Worm (Caenorhabditis elegans) whole organism, L3 larva: ENCODE data around the gene sptf-2.

Experiments
- R02D3.7 ChIP-seq: fragments of 150-350 bp; optimal IDR thresholded peaks from 2 replicates; lab custom pipeline; 2014; ENCODE audit warnings: missing biosample characterization, missing genetic modification characterization
- ZK546.5 ChIP-seq: sonication (generic microtip); optimal IDR thresholded peaks from 2 replicates; lab custom pipeline; 2017; ENCODE audit warnings: missing biosample characterization, missing genetic modification characterization
- aly-2 ChIP-seq: fragments of 150-350 bp; optimal IDR thresholded peaks from 2 replicates; lab custom pipeline; 2014; ENCODE audit warnings: missing biosample characterization, missing genetic modification characterization
- ama-1 ChIP-seq: fragments of 150-350 bp; optimal IDR thresholded peaks from 2 replicates; lab custom pipeline; 2018
- ceh-16 ChIP-seq: sonication (generic microtip); optimal IDR thresholded peaks from 2 replicates; lab custom pipeline; 2017; ENCODE audit warnings: missing biosample characterization, missing genetic modification characterization
- ceh-28 ChIP-seq: fragments of 150-350 bp; optimal IDR thresholded peaks from 2 replicates; lab custom pipeline; 2014; ENCODE audit warnings: missing biosample characterization, missing genetic modification reagents, missing genetic modification characterization
- ceh-82 ChIP-seq: fragments of 150-350 bp; optimal IDR thresholded peaks from 2 replicates; lab custom pipeline; 2014; ENCODE audit warnings: missing biosample characterization, missing genetic modification characterization
- ceh-9 ChIP-seq: sonication (generic microtip); optimal IDR thresholded peaks from 2 replicates; lab custom pipeline; 2018; ENCODE audit warnings: missing biosample characterization, missing genetic modification characterization
- daf-12 ChIP-seq: fragments of 150-350 bp; optimal IDR thresholded peaks from 2 replicates; lab custom pipeline; 2014; ENCODE audit warnings: missing biosample characterization, missing genetic modification reagents, missing genetic modification characterization
- egl-27 ChIP-seq: sonication (generic microtip); optimal IDR thresholded peaks from 4 replicates; lab custom pipeline; 2017; ENCODE audit warnings: missing biosample characterization, missing genetic modification reagents, missing genetic modification characterization
- egl-5 ChIP-seq: fragments of 150-350 bp; optimal IDR thresholded peaks from 2 replicates; lab custom pipeline; 2017; ENCODE audit warnings: missing biosample characterization, missing genetic modification reagents, missing genetic modification characterization, inconsistent platforms
- elt-1 ChIP-seq: fragments of 150-350 bp; optimal IDR thresholded peaks from 2 replicates; lab custom pipeline; 2014; ENCODE audit warnings: missing biosample characterization, missing genetic modification characterization
- elt-2 ChIP-seq: sonication (generic microtip); optimal IDR thresholded peaks from 2 replicates; lab custom pipeline; 2016; ENCODE audit warnings: missing genetic modification reagents, mild to moderate bottlenecking, missing genetic modification characterization, missing compliant biosample characterization
- elt-3 ChIP-seq, 3 experiments: fragments of 150-350 bp in 1 of 3; sonication (generic microtip) in 2 of 3; optimal IDR thresholded peaks; 2 replicates in 2 of 3; 4 replicates in 1 of 3; lab custom pipeline; 2014 to 2017; ENCODE audit warnings: missing biosample characterization in 3 of 3, missing genetic modification characterization in 3 of 3
- eor-1 ChIP-seq, 2 experiments: fragments of 150-350 bp; optimal IDR thresholded peaks; 2 replicates each; lab custom pipeline; 2014 to 2018; ENCODE audit warnings: missing biosample characterization in 2 of 2, missing genetic modification characterization in 2 of 2
- fkh-10 ChIP-seq: sonication (generic microtip); optimal IDR thresholded peaks from 2 replicates; lab custom pipeline; 2017; ENCODE audit warnings: missing biosample characterization, missing genetic modification reagents, missing genetic modification characterization
- fkh-2 ChIP-seq: fragments of 150-350 bp; optimal IDR thresholded peaks from 2 replicates; lab custom pipeline; 2014; ENCODE audit warnings: missing biosample characterization, missing genetic modification reagents, missing genetic modification characterization
- fos-1 ChIP-seq: fragments of 150-350 bp; optimal IDR thresholded peaks from 2 replicates; lab custom pipeline; 2014; ENCODE audit warnings: missing biosample characterization, missing genetic modification characterization
- hmg-11 ChIP-seq: sonication (generic microtip); optimal IDR thresholded peaks from 2 replicates; lab custom pipeline; 2016; ENCODE audit warnings: missing genetic modification characterization, missing compliant biosample characterization
- jun-1 ChIP-seq: fragments of 150-350 bp; optimal IDR thresholded peaks from 2 replicates; lab custom pipeline; 2014; ENCODE audit warnings: missing biosample characterization, missing genetic modification reagents, missing genetic modification characterization
- lin-15B ChIP-seq: fragments of 150-350 bp; optimal IDR thresholded peaks from 2 replicates; lab custom pipeline; 2014; ENCODE audit warnings: missing biosample characterization, missing genetic modification characterization
- lin-39 ChIP-seq: fragments of 150-350 bp; optimal IDR thresholded peaks from 2 replicates; lab custom pipeline; 2018; ENCODE audit warnings: missing biosample characterization, missing genetic modification reagents, missing genetic modification characterization
- lsy-12 ChIP-seq: sonication (generic microtip); optimal IDR thresholded peaks from 2 replicates; lab custom pipeline; 2016; ENCODE audit warnings: mild to moderate bottlenecking, missing genetic modification characterization, missing compliant biosample characterization
- mdl-1 ChIP-seq: fragments of 150-350 bp; optimal IDR thresholded peaks from 2 replicates; lab custom pipeline; 2014; ENCODE audit warnings: missing biosample characterization, missing genetic modification characterization
- mml-1 ChIP-seq: fragments of 150-350 bp; sonication (generic microtip); optimal IDR thresholded peaks from 3 replicates; lab custom pipeline; 2014; ENCODE audit warnings: missing biosample characterization, missing genetic modification characterization
- nfya-1 ChIP-seq: sonication (generic microtip); optimal IDR thresholded peaks from 2 replicates; lab custom pipeline; 2017; ENCODE audit warnings: missing genetic modification characterization, mild to moderate bottlenecking, missing compliant biosample characterization, antibody characterized with exemption, moderate library complexity; ENCODE audit not compliant: insufficient read depth
- nhr-11 ChIP-seq: fragments of 150-350 bp; optimal IDR thresholded peaks from 2 replicates; lab custom pipeline; 2014; ENCODE audit warnings: missing biosample characterization, missing genetic modification characterization
- nhr-12 ChIP-seq: fragments of 150-350 bp; optimal IDR thresholded peaks from 2 replicates; lab custom pipeline; 2014; ENCODE audit warnings: missing biosample characterization, missing genetic modification characterization
- nhr-23 ChIP-seq: fragments of 150-350 bp; optimal IDR thresholded peaks from 2 replicates; lab custom pipeline; 2014; ENCODE audit warnings: missing biosample characterization, missing genetic modification reagents, missing genetic modification characterization
- nhr-237 ChIP-seq: fragments of 150-350 bp; optimal IDR thresholded peaks from 2 replicates; lab custom pipeline; 2014; ENCODE audit warnings: missing biosample characterization, missing genetic modification characterization
- nhr-25 ChIP-seq: sonication (generic microtip); optimal IDR thresholded peaks from 2 replicates; lab custom pipeline; 2017; ENCODE audit warnings: missing biosample characterization, missing genetic modification characterization
- nhr-28 ChIP-seq: fragments of 150-350 bp; optimal IDR thresholded peaks from 2 replicates; lab custom pipeline; 2014; ENCODE audit warnings: missing biosample characterization, missing genetic modification characterization
- nhr-43 ChIP-seq: sonication (generic microtip); optimal IDR thresholded peaks from 2 replicates; lab custom pipeline; 2016; ENCODE audit warnings: mild to moderate bottlenecking, missing genetic modification characterization, missing compliant biosample characterization; ENCODE audit not compliant: poor library complexity, severe bottlenecking
- nhr-67 ChIP-seq: fragments of 150-350 bp; optimal IDR thresholded peaks from 2 replicates; lab custom pipeline; 2014; ENCODE audit warnings: missing biosample characterization, missing genetic modification characterization
- nhr-76 ChIP-seq: fragments of 150-350 bp; sonication (generic microtip); optimal IDR thresholded peaks from 5 replicates; lab custom pipeline; 2014; ENCODE audit warnings: missing biosample characterization, missing genetic modification characterization
- nhr-77 ChIP-seq: fragments of 150-350 bp; optimal IDR thresholded peaks from 2 replicates; lab custom pipeline; 2014; ENCODE audit warnings: missing biosample characterization, missing genetic modification characterization
- pha-4 ChIP-seq: fragments of 150-350 bp; optimal IDR thresholded peaks from 2 replicates; lab custom pipeline; 2014; ENCODE audit warnings: missing biosample characterization, missing genetic modification reagents, missing genetic modification characterization
- pqm-1 ChIP-seq: fragments of 150-350 bp; optimal IDR thresholded peaks from 2 replicates; lab custom pipeline; 2017; ENCODE audit warnings: missing biosample characterization, missing genetic modification characterization, inconsistent platforms
- sea-2 ChIP-seq: fragments of 150-350 bp; sonication (generic microtip); optimal IDR thresholded peaks from 4 replicates; lab custom pipeline; 2014; ENCODE audit warnings: missing biosample characterization, missing genetic modification reagents, missing genetic modification characterization
- skn-1 ChIP-seq: fragments of 150-350 bp; optimal IDR thresholded peaks from 2 replicates; lab custom pipeline; 2014; ENCODE audit warnings: missing biosample characterization, missing genetic modification characterization
- snpc-4 ChIP-seq: fragments of 150-350 bp; optimal IDR thresholded peaks from 2 replicates; lab custom pipeline; 2014; ENCODE audit warnings: missing biosample characterization, missing genetic modification characterization
- tbx-2 ChIP-seq: sonication (generic microtip); optimal IDR thresholded peaks from 2 replicates; lab custom pipeline; 2016; ENCODE audit warnings: mild to moderate bottlenecking, missing genetic modification characterization, missing compliant biosample characterization
- unc-39 ChIP-seq: sonication (generic microtip); optimal IDR thresholded peaks from 4 replicates; lab custom pipeline; 2017; ENCODE audit warnings: missing biosample characterization, missing genetic modification characterization
- unc-62 ChIP-seq: fragments of 150-350 bp; sonication (generic microtip); optimal IDR thresholded peaks from 4 replicates; lab custom pipeline; 2014; ENCODE audit warnings: missing biosample characterization, missing genetic modification reagents, missing genetic modification characterization
- zag-1 ChIP-seq: fragments of 150-350 bp; optimal IDR thresholded peaks from 2 replicates; lab custom pipeline; 2014; ENCODE audit warnings: missing biosample characterization, missing genetic modification characterization
- ztf-11 ChIP-seq: fragments of 150-350 bp; optimal IDR thresholded peaks from 2 replicates; lab custom pipeline; 2014; ENCODE audit warnings: missing biosample characterization, missing genetic modification characterization
- ztf-4 ChIP-seq: fragments of 150-350 bp; optimal IDR thresholded peaks from 2 replicates; lab custom pipeline; 2014; ENCODE audit warnings: missing biosample characterization, missing genetic modification characterization

Gene sptf-2

DNA sequence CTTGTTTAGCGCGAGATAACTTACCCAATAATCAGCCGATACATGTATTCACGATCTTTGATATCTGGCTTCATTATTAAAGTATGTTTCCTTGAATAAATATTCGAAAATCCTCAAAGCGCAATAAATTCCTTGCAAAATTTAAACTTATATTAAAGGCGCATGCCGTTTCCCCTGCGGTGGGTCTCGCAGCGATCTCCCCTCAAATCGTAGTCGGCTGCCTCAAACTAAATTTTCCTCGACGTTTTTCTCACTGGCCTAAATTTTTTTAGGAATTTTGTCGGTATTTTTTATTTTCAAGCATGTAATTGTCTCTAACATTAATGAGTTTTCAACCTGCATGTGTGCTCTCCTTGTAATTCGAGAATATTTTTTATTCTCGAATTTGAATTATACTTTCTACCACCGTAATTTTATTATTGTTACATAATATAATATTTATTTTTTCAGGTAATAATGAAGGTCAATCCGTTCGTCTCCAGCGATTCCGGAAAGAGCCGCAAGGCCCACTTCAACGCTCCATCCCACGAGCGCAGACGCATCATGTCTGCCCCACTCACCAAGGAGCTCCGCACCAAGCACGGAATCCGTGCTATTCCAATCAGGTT is 22.8 kb upstream of the sptf-2 start, which contains the start of the genes cpf-1 and rpl-26:
TSS of gene cpf-1 (minus strand) at position 104 of the 608 bp plus-strand sequence.
TSS of gene rpl-26 (plus strand) at position 449 of the 608 bp plus-strand sequence.
- TF ChIP-seq lin-15B (tag; lab: Kevin White, UChicago) (peak; percentile 76), fkh-2 (no peak), nhr-67 (tag; lab: Kevin White, UChicago) (no peak), ztf-11 (tag; lab: Kevin White, UChicago) (no peak), nhr-76 (no peak), ceh-28 (tag; lab: Kevin White, UChicago) (no peak), elt-1 (tag; lab: Kevin White, UChicago) (no peak), lin-39 (tag; lab: Kevin White, UChicago) (peak; percentile 74), ama-1 (lab: Kevin White, UChicago) (no peak), ZK546.5 (no peak), nfya-1 (peak; percentile 81), elt-3 (tag; optimal IDR thresholded peaks at IDR 0.05; lab: Kevin White, UChicago) (no peak), nhr-77 (tag; lab: Kevin White, UChicago) (no peak), egl-5 (tag; lab: Kevin White, UChicago) (peak; percentile 62), nhr-237 (no peak), nhr-12 (tag; lab: Kevin White, UChicago) (no peak), zag-1 (no peak), unc-39 (no peak), pqm-1 (tag; lab: Kevin White, UChicago) (no peak), snpc-4 (peak; percentile 90), lsy-12 (tag; lab: Kevin White, UChicago) (no peak), ztf-4 (no peak), fkh-10 (GFP tag; lab: Kevin White, UChicago) (no peak), tbx-2 (tag; lab: Kevin White, UChicago) (no peak), elt-2 (peak; percentile 35), jun-1 (tag; lab: Kevin White, UChicago) (peak; percentile 42), daf-12 (tag; lab: Kevin White, UChicago) (no peak), pha-4 (no peak), nhr-11 (tag; lab: Kevin White, UChicago) (no peak), fos-1 (tag; lab: Kevin White, UChicago) (no peak), egl-27 (tag; lab: Kevin White, UChicago) (no peak), ceh-16 (tag; lab: Kevin White, UChicago) (no peak), skn-1 (no peak), unc-62 (GFP tag; lab: Kevin White, UChicago) (no peak), nhr-25 (tag; lab: Kevin White, UChicago) (peak; percentile 28), mml-1 (tag; lab: Kevin White, UChicago) (no peak), nhr-28 (tag; lab: Kevin White, UChicago) (no peak), nhr-23 (peak; percentile 69), nhr-43 (no peak), R02D3.7 (tag; lab: Kevin White, UChicago) (no peak), aly-2 (tag; lab: Kevin White, UChicago) (no peak), ceh-82 (tag; lab: Kevin White, UChicago) (no peak), ceh-9 (tag; lab: Kevin White, UChicago) (no peak), sea-2 (no peak), mdl-1 (no peak), eor-1 (tag; optimal IDR thresholded peaks at IDR 0.05; lab: Kevin White, UChicago) (no peak), hmg-11 (no peak)
